Worm (Caenorhabditis elegans): ENCODE measurements around the gene C45B2.8.

The C45B2.8 gene

DNA sequence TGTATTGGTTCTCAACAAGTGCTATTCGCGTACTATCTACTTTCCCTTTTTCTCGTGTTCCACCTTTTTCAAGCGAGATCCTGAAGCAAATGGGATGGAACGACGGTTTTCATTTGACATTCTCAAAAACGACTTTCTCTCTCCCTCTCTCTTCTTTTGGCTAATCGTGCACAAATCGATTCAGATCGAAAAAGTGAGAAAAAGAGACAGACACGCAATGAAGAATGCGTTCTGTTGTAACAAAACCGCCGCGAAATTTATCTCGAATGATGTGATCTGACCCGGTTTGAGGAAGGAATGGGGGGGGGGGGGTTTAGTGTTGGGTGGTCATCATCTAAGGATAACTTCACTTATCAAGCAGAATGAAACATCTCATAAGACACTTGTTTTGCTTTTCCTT, 23.4 kb upstream of the C45B2.8 start:
- TF ChIP-seq pat-9 (tag; optimal IDR thresholded peaks at IDR 0.05) (no peak), pha-4 (tag; optimal IDR thresholded peaks at IDR 0.05) (no peak), tbx-2 (tag; optimal IDR thresholded peaks at IDR 0.05) (no peak), Y22D7AL.16 (tag; optimal IDR thresholded peaks at IDR 0.05) (no peak), ceh-6 (GFP tag; optimal IDR thresholded peaks at IDR 0.05) (no peak), mec-3 (tag; optimal IDR thresholded peaks at IDR 0.05; ENCODE audit: borderline replicate concordance) (no peak), unc-55 (GFP tag; optimal IDR thresholded peaks at IDR 0.05) (no peak), pax-1 (tag; optimal IDR thresholded peaks at IDR 0.05) (no peak), ets-4 (tag; optimal IDR thresholded peaks at IDR 0.05) (no peak), lin-11 (tag; optimal IDR thresholded peaks at IDR 0.05) (no peak), sox-2 (GFP tag; IDR thresholded peaks at IDR 0.05) (no peak), ceh-2 (tag; optimal IDR thresholded peaks at IDR 0.05) (no peak), hlh-6 (tag; optimal IDR thresholded peaks at IDR 0.05) (no peak), ceh-9 (tag; optimal IDR thresholded peaks at IDR 0.05) (no peak), npax-4 (tag; optimal IDR thresholded peaks at IDR 0.05) (no peak), dmd-4 (tag; optimal IDR thresholded peaks at IDR 0.05; ENCODE audit: borderline replicate concordance) (no peak), elt-2 (tag; optimal IDR thresholded peaks at IDR 0.05) (no peak), gmeb-2 (tag; optimal IDR thresholded peaks at IDR 0.05) (no peak), ceh-48 (tag; optimal IDR thresholded peaks at IDR 0.05) (no peak)

- TF ChIP-seq ceh-48 (tag; optimal IDR thresholded peaks at IDR 0.05) (no peak), K09A11.1 (tag; optimal IDR thresholded peaks at IDR 0.05; ENCODE audit: insufficient read depth) (no peak), K02D7.2 (tag; optimal IDR thresholded peaks at IDR 0.05) (no peak), pha-4 (tag; optimal IDR thresholded peaks at IDR 0.05) (no peak), tbx-2 (tag; optimal IDR thresholded peaks at IDR 0.05) (no peak), pat-9 (tag; optimal IDR thresholded peaks at IDR 0.05) (no peak), ceh-31 (tag; optimal IDR thresholded peaks at IDR 0.05) (no peak), fkh-6 (tag; optimal IDR thresholded peaks at IDR 0.05) (no peak), ceh-30 (tag; optimal IDR thresholded peaks at IDR 0.05) (no peak), lin-11 (tag; optimal IDR thresholded peaks at IDR 0.05) (no peak), ceh-2 (tag; optimal IDR thresholded peaks at IDR 0.05) (no peak), T23F11.4 (GFP tag; optimal IDR thresholded peaks at IDR 0.05) (no peak), hlh-13 (GFP tag; optimal IDR thresholded peaks at IDR 0.05) (no peak), ttx-3 (tag; optimal IDR thresholded peaks at IDR 0.05) (no peak), che-1 (tag; optimal IDR thresholded peaks at IDR 0.05) (no peak), elt-2 (tag; optimal IDR thresholded peaks at IDR 0.05) (no peak), ahr-1 (tag; optimal IDR thresholded peaks at IDR 0.05) (no peak)
These were observed 21.8 kb upstream of the C45B2.8 start, which contains the start of gene ptr-4 for ce11 chrX:6065936-6066452. TSS of gene ptr-4 (minus strand) at chrX:6065986.

ce11 chrX:6066618-6067017, 21.2 kb upstream of the C45B2.8 start:
- peak; percentile 35 for TF ChIP-seq ref-2 (tag; optimal IDR thresholded peaks at IDR 0.05)
- no peak for TF ChIP-seq ceh-2 (tag; optimal IDR thresholded peaks at IDR 0.05)

DNA sequence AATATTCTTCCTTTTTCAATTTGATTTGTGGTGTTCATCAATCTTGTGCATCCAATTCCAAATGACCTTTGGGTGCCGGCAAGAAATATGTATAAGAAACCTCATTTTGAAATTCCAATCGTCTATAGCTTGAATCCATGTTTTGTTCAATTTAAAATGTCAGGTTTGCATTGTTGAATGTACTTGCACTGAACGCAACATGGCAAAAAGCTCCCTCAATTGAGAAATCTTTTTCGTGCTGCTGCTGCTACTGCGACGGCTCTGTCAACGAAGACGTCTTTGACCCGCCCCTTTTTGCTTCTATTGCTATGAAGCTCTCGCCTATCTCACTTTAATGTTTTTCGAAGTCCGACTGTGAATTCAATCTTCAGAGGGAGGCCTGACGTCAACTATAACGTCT, 12.6 kb upstream of the C45B2.8 start, which contains the start of gene lgc-58:
Gene lgc-58, plus strand, starts transcription at position 301 of the 400 bp plus-strand sequence.
- TF ChIP-seq F13H6.1 (tag; optimal IDR thresholded peaks at IDR 0.05) (no peak), sdc-2 (tag; optimal IDR thresholded peaks at IDR 0.05) (no peak), mec-3 (tag; optimal IDR thresholded peaks at IDR 0.05; ENCODE audit: borderline replicate concordance) (no peak), lin-11 (tag; optimal IDR thresholded peaks at IDR 0.05) (no peak), fax-1 (tag; optimal IDR thresholded peaks at IDR 0.05) (no peak), dmd-4 (tag; optimal IDR thresholded peaks at IDR 0.05; ENCODE audit: borderline replicate concordance) (no peak), K02D7.2 (tag; optimal IDR thresholded peaks at IDR 0.05) (no peak), ceh-34 (tag; optimal IDR thresholded peaks at IDR 0.05) (no peak), nhr-11 (tag; optimal IDR thresholded peaks at IDR 0.05) (no peak), npax-4 (tag; optimal IDR thresholded peaks at IDR 0.05) (no peak), elt-4 (tag; optimal IDR thresholded peaks at IDR 0.05) (no peak), C38D4.7 (GFP tag; optimal IDR thresholded peaks at IDR 0.05) (no peak), lim-6 (tag; optimal IDR thresholded peaks at IDR 0.05) (no peak), zip-5 (tag; optimal IDR thresholded peaks at IDR 0.05) (no peak), hlh-6 (tag; optimal IDR thresholded peaks at IDR 0.05) (no peak), ceh-31 (tag; optimal IDR thresholded peaks at IDR 0.05) (no peak), pat-9 (tag; optimal IDR thresholded peaks at IDR 0.05) (no peak), ceh-14 (tag; optimal IDR thresholded peaks at IDR 0.05) (no peak), unc-55 (GFP tag; optimal IDR thresholded peaks at IDR 0.05) (no peak)

All from whole organism, late embryonic.